Worm (Caenorhabditis elegans) whole organism, L4/young adult: ENCODE measurements around the gene T15H9.4.

ENCODE experiments used
- dao-5 ChIP-seq: sonication (generic microtip); optimal IDR thresholded peaks from 2 replicates; lab custom pipeline; 2016; ENCODE audit warnings: missing genotype, missing genetic modification characterization, moderate library complexity, missing compliant biosample characterization
- him-1 ChIP-seq: sonication (generic microtip); optimal IDR thresholded peaks from 2 replicates; lab custom pipeline; 2016; ENCODE audit warnings: missing genotype, missing genetic modification reagents, missing genetic modification characterization, missing compliant biosample characterization

DNA sequence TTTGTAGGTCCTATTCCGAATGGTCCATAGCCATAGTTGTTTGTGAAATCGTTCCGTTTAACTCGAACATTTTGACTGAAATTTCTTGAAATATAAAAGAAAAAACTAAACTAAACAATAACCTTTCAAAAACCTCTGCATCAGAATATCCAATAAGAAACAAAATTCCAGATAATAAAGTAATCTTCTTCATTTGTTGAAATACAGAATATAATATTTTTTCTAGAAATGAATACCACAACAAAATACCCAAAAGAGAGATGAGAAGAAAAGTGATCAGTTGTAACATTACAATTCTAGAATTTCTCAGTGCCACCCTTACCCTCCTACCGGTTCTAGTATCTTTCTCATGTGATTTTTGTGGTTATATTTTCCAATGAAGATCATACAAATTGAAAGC is 42.0 kb downstream of the T15H9.4 start, which contains the start of gene ZK1307.2:
- TF ChIP-seq dao-5 (tag; lab: Kevin White, UChicago) (no peak), him-1 (tag; lab: Kevin White, UChicago) (no peak)
